Fruit fly (Drosophila melanogaster): Measurements from ENCODE around the gene gNacalpha.

dm6 chr2L:1073530-1073929 lies 36.5 kb downstream of the gNacalpha start:
- no peak for TF ChIP-seq CG8478 (optimal IDR thresholded peaks at IDR 0.05)
- no peak for TF ChIP-seq CTCF (optimal IDR thresholded peaks at IDR 0.05)
